Fruit fly (Drosophila melanogaster): Measurements from ENCODE around the gene CG32037.

Gene CG32037

dm6 chr3L:9462794-9463193, 29.2 kb downstream of the CG32037 start:
- TF ChIP-seq CG34367 (tag; optimal IDR thresholded peaks at IDR 0.05), result peak; percentile 54
- no peak for TF ChIP-seq rn (GFP tag; IDR thresholded peaks at IDR 0.05)
- 0 out of 3 replicates have a peak, but pooled peaks have one; percentile 10 for TF ChIP-seq CG4496 (GFP tag; IDR thresholded peaks at IDR 0.05)
- TF ChIP-seq CG13204 (GFP tag; optimal IDR thresholded peaks at IDR 0.05), result peak; percentile 91
- TF ChIP-seq CG15710 (tag; optimal IDR thresholded peaks at IDR 0.05), result peak; percentile 42
- no peak for TF ChIP-seq CG10348 (GFP tag; IDR thresholded peaks at IDR 0.05)
- TF ChIP-seq EcR (GFP tag; optimal IDR thresholded peaks at IDR 0.05), result peak; percentile 21
- TF ChIP-seq fd96Ca (GFP tag; IDR thresholded peaks at IDR 0.05), result 0 out of 3 replicates have a peak, but pooled peaks have one; percentile 13
- no peak for TF ChIP-seq CG8301 (tag; optimal IDR thresholded peaks at IDR 0.05)
- no peak for TF ChIP-seq Snoo (tag; optimal IDR thresholded peaks at IDR 0.05)
- peak; percentile 41 for TF ChIP-seq CG8159 (tag; optimal IDR thresholded peaks at IDR 0.05)
- TF ChIP-seq Ets98B (GFP tag; IDR thresholded peaks at IDR 0.05), result no peak
- TF ChIP-seq Pif1A (GFP tag; optimal IDR thresholded peaks at IDR 0.05), result peak; percentile 17
- peak; percentile 6 for TF ChIP-seq CG9948 (tag; optimal IDR thresholded peaks at IDR 0.05)
- TF ChIP-seq gl (tag; optimal IDR thresholded peaks at IDR 0.05), result peak; percentile 82
- TF ChIP-seq CG32121 (GFP tag; IDR thresholded peaks at IDR 0.05), result no peak
- no peak for TF ChIP-seq CG14655 (GFP tag; optimal IDR thresholded peaks at IDR 0.05)
- TF ChIP-seq CG17806 (tag; optimal IDR thresholded peaks at IDR 0.05), result peak; percentile 46
- TF ChIP-seq D1 (tag; optimal IDR thresholded peaks at IDR 0.05), result no peak
- TF ChIP-seq CG12605 (GFP tag; IDR thresholded peaks at IDR 0.05), result peak; percentile 58; the same call in 1 of the 2 replicates
- TF ChIP-seq Pif1B (GFP tag; optimal IDR thresholded peaks at IDR 0.05), result no peak

dm6 chr3L:9462247-9462769, 29.7 kb downstream of the CG32037 start:
- TF ChIP-seq CG17806 (tag; optimal IDR thresholded peaks at IDR 0.05) (peak; percentile 90), CG13204 (GFP tag; optimal IDR thresholded peaks at IDR 0.05) (peak; percentile 49), CG8301 (tag; optimal IDR thresholded peaks at IDR 0.05) (peak; percentile 96), CG4496 (GFP tag; IDR thresholded peaks at IDR 0.05) (peak; percentile 92), CG15710 (tag; optimal IDR thresholded peaks at IDR 0.05) (peak; percentile 91), Pif1A (GFP tag; optimal IDR thresholded peaks at IDR 0.05) (peak; percentile 94), Snoo (tag; optimal IDR thresholded peaks at IDR 0.05) (peak; percentile 89), Pif1B (GFP tag; optimal IDR thresholded peaks at IDR 0.05) (peak; percentile 87), CG12605 (GFP tag; IDR thresholded peaks at IDR 0.05) (peak; percentile 66), D1 (tag; optimal IDR thresholded peaks at IDR 0.05) (peak; percentile 93), EcR (GFP tag; optimal IDR thresholded peaks at IDR 0.05) (no peak), Ets98B (GFP tag; IDR thresholded peaks at IDR 0.05) (peak; percentile 91), CG9948 (tag; optimal IDR thresholded peaks at IDR 0.05) (peak; percentile 88), CG8159 (tag; optimal IDR thresholded peaks at IDR 0.05) (peak; percentile 94), CG10348 (GFP tag; IDR thresholded peaks at IDR 0.05) (peak; percentile 52; the same call in 1 of the 2 replicates), CG34367 (tag; optimal IDR thresholded peaks at IDR 0.05) (peak; percentile 90), fd96Ca (GFP tag; IDR thresholded peaks at IDR 0.05) (no peak), CG32121 (GFP tag; IDR thresholded peaks at IDR 0.05) (peak; percentile 90), gl (tag; optimal IDR thresholded peaks at IDR 0.05) (peak; percentile 62), rn (GFP tag; IDR thresholded peaks at IDR 0.05) (no peak), CG14655 (GFP tag; optimal IDR thresholded peaks at IDR 0.05) (peak; percentile 96)

dm6 chr3L:9461670-9462246, 30.3 kb downstream of the CG32037 start:
- TF ChIP-seq CG34367 (tag; optimal IDR thresholded peaks at IDR 0.05) (peak; percentile 36), CG4496 (GFP tag; IDR thresholded peaks at IDR 0.05) (peak; percentile 69; the same call in 2 of the 3 replicates), CG32121 (GFP tag; IDR thresholded peaks at IDR 0.05) (peak; percentile 36), EcR (GFP tag; optimal IDR thresholded peaks at IDR 0.05) (peak; percentile 81), CG17806 (tag; optimal IDR thresholded peaks at IDR 0.05) (peak; percentile 30), fd96Ca (GFP tag; IDR thresholded peaks at IDR 0.05) (peak; percentile 47; the same call in 2 of the 3 replicates), Pif1B (GFP tag; optimal IDR thresholded peaks at IDR 0.05) (no peak), rn (GFP tag; IDR thresholded peaks at IDR 0.05) (0 out of 2 replicates have a peak, but pooled peaks have one; percentile 28), D1 (tag; optimal IDR thresholded peaks at IDR 0.05) (no peak), CG13204 (GFP tag; optimal IDR thresholded peaks at IDR 0.05) (no peak), CG15710 (tag; optimal IDR thresholded peaks at IDR 0.05) (no peak), CG9948 (tag; optimal IDR thresholded peaks at IDR 0.05) (peak; percentile 7), CG10348 (GFP tag; IDR thresholded peaks at IDR 0.05) (no peak)

- TF ChIP-seq EcR (GFP tag; optimal IDR thresholded peaks at IDR 0.05) (peak; percentile 75), CG8159 (tag; optimal IDR thresholded peaks at IDR 0.05) (peak; percentile 66), CG17806 (tag; optimal IDR thresholded peaks at IDR 0.05) (peak; percentile 57), gl (tag; optimal IDR thresholded peaks at IDR 0.05) (no peak), CG14655 (GFP tag; optimal IDR thresholded peaks at IDR 0.05) (peak; percentile 63), CG15710 (tag; optimal IDR thresholded peaks at IDR 0.05) (peak; percentile 68), CG9948 (tag; optimal IDR thresholded peaks at IDR 0.05) (peak; percentile 54), Ets98B (GFP tag; IDR thresholded peaks at IDR 0.05) (peak; percentile 47), CG12605 (GFP tag; IDR thresholded peaks at IDR 0.05) (no peak), Pif1A (GFP tag; optimal IDR thresholded peaks at IDR 0.05) (peak; percentile 70), D1 (tag; optimal IDR thresholded peaks at IDR 0.05) (no peak), CG34367 (tag; optimal IDR thresholded peaks at IDR 0.05) (peak; percentile 54), rn (GFP tag; IDR thresholded peaks at IDR 0.05) (peak; percentile 39; the same call in 1 of the 2 replicates), CG32121 (GFP tag; IDR thresholded peaks at IDR 0.05) (peak; percentile 73), CG13204 (GFP tag; optimal IDR thresholded peaks at IDR 0.05) (peak; percentile 37), CG10348 (GFP tag; IDR thresholded peaks at IDR 0.05) (no peak), CG8301 (tag; optimal IDR thresholded peaks at IDR 0.05) (peak; percentile 50), Pif1B (GFP tag; optimal IDR thresholded peaks at IDR 0.05) (peak; percentile 74), fd96Ca (GFP tag; IDR thresholded peaks at IDR 0.05) (peak; percentile 75; the same call in 2 of the 3 replicates), Snoo (tag; optimal IDR thresholded peaks at IDR 0.05) (peak; percentile 73), CG4496 (GFP tag; IDR thresholded peaks at IDR 0.05) (peak; percentile 71)
These were observed 31.1 kb downstream of the CG32037 start, which contains the start of the genes CG3434 and CG44838 for dm6 chr3L:9460775-9461491. Gene CG3434, minus strand, starts transcription at chr3L:9460799. Gene CG44838, plus strand, starts transcription at chr3L:9461050.

All from whole organism, pupa.